Comparison of ENCODE assay signal across 4 fruit fly cellular contexts in the genomic region with DNA sequence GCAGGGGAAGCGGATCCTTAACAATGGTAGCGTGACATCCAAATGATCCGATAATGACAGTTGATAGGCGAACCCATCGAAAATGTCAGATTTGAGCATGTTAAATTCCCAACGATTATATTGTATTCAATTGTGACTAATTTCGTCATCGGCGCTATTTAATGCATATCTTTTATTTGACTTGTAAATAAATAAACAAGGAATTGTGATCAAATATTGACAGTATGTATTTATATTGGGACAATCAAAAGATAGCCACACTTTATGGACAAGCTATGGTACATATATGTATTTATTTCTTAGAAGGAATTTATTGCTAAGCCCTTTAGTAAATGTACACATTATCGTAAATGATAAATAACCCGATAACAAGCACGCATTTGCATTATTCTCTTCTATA.
TF ChIP-seq lines count a peak whose summit lies in the region.

No protein-coding gene starts in this region.

- TF ChIP-seq CTCF in whole organism, embryonic (GFP tag; optimal IDR thresholded peaks at IDR 0.05; lab: Kevin White, UChicago): no peak

TF ChIP-seq in whole organism, adult, 20 proteins besides CTCF, POLR2A, EP300 and RAD21:
- TF ChIP-seq CG1620 (GFP tag; optimal IDR thresholded peaks at IDR 0.05; lab: Kevin White, UChicago) (no peak), CG7101 (tag; optimal IDR thresholded peaks at IDR 0.05; lab: Kevin White, UChicago) (peak; percentile 30), Clk (GFP tag; optimal IDR thresholded peaks at IDR 0.05; lab: Kevin White, UChicago) (no peak), CG12768 (GFP tag; optimal IDR thresholded peaks at IDR 0.05; lab: Kevin White, UChicago) (no peak), CG14711 (tag; optimal IDR thresholded peaks at IDR 0.05; lab: Kevin White, UChicago) (no peak), CG11617 (GFP tag; optimal IDR thresholded peaks at IDR 0.05; lab: Kevin White, UChicago) (no peak), CG33017 (tag; optimal IDR thresholded peaks at IDR 0.05; lab: Kevin White, UChicago) (no peak)
TF ChIP-seq in whole organism, adult: peak in this region for 1.

TF ChIP-seq in whole organism, embryonic, 481 proteins besides CTCF, POLR2A, EP300 and RAD21 (continues in another document):
- TF ChIP-seq vvl (GFP tag; IDR thresholded peaks at IDR 0.05; lab: Robert Waterston, UW) (no peak), HHEX (GFP tag; optimal IDR thresholded peaks at IDR 0.05; lab: Kevin White, UChicago) (no peak), twi (tag; optimal IDR thresholded peaks at IDR 0.05; lab: Kevin White, UChicago) (no peak), luna (GFP tag; optimal IDR thresholded peaks at IDR 0.05; lab: Kevin White, UChicago) (no peak), Dip2 (GFP tag; IDR thresholded peaks at IDR 0.05; lab: Robert Waterston, UW) (no peak), Adf1 (GFP tag; IDR thresholded peaks at IDR 0.05; lab: Robert Waterston, UW) (no peak), Doc2 (GFP tag; IDR thresholded peaks at IDR 0.05; lab: Robert Waterston, UW) (no peak), ttk (GFP tag; IDR thresholded peaks at IDR 0.05; lab: Robert Waterston, UW) (no peak), jumu (GFP tag; optimal IDR thresholded peaks at IDR 0.05; lab: Kevin White, UChicago) (no peak), Camta (GFP tag; optimal IDR thresholded peaks at IDR 0.05; lab: Kevin White, UChicago) (no peak), Spps (tag; optimal IDR thresholded peaks at IDR 0.05; lab: Kevin White, UChicago) (peak; percentile 47), Hey (tag; optimal IDR thresholded peaks at IDR 0.05; lab: Kevin White, UChicago) (no peak), bigmax (GFP tag; optimal IDR thresholded peaks at IDR 0.05; lab: Kevin White, UChicago) (no peak), YL-1 (GFP tag; optimal IDR thresholded peaks at IDR 0.05; lab: Kevin White, UChicago) (no peak), CG7271 (tag; optimal IDR thresholded peaks at IDR 0.05; lab: Kevin White, UChicago) (peak; percentile 26), abd-A (tag; optimal IDR thresholded peaks at IDR 0.05; lab: Kevin White, UChicago) (no peak), CG11504 (tag; optimal IDR thresholded peaks at IDR 0.05; lab: Kevin White, UChicago) (peak; percentile 18), CG31388 (GFP tag; optimal IDR thresholded peaks at IDR 0.05; lab: Kevin White, UChicago) (no peak), Gug (GFP tag; IDR thresholded peaks at IDR 0.05; lab: Robert Waterston, UW) (no peak), sima (GFP tag; optimal IDR thresholded peaks at IDR 0.05; lab: Kevin White, UChicago) (no peak), CG7745 (tag; optimal IDR thresholded peaks at IDR 0.05; lab: Kevin White, UChicago) (peak; percentile 25), CG1529 (GFP tag; optimal IDR thresholded peaks at IDR 0.05; lab: Kevin White, UChicago) (no peak), phol (tag; optimal IDR thresholded peaks at IDR 0.05; lab: Kevin White, UChicago) (no peak), CG8765 (GFP tag; IDR thresholded peaks at IDR 0.05; lab: Robert Waterston, UW) (no peak), CG17829 (tag; optimal IDR thresholded peaks at IDR 0.05; lab: Kevin White, UChicago) (no peak), nau (GFP tag; optimal IDR thresholded peaks at IDR 0.05; lab: Kevin White, UChicago) (no peak), gfzf (GFP tag; optimal IDR thresholded peaks at IDR 0.05; lab: Kevin White, UChicago) (no peak), CG2199 (GFP tag; IDR thresholded peaks at IDR 0.05; lab: Robert Waterston, UW) (no peak), tgo (GFP tag; IDR thresholded peaks at IDR 0.05; lab: Robert Waterston, UW) (no peak)

TF ChIP-seq in whole organism, prepupa, 60 proteins besides CTCF, POLR2A, EP300 and RAD21:
- TF ChIP-seq fkh (GFP tag; optimal IDR thresholded peaks at IDR 0.05; lab: Kevin White, UChicago) (peak; percentile 54), Eip78C (GFP tag; lab: Kevin White, UChicago) (peak; percentile 57), spab (GFP tag; optimal IDR thresholded peaks at IDR 0.05; lab: Kevin White, UChicago) (no peak)

TF ChIP-seq in whole organism, wandering third instar larva, 38 proteins besides CTCF, POLR2A, EP300 and RAD21:
- TF ChIP-seq psq (GFP tag; optimal IDR thresholded peaks at IDR 0.05; lab: Kevin White, UChicago) (no peak), Sp1 (GFP tag; optimal IDR thresholded peaks at IDR 0.05; lab: Kevin White, UChicago) (peak; percentile 16), tai (GFP tag; optimal IDR thresholded peaks at IDR 0.05; lab: Kevin White, UChicago) (peak; percentile 3)
TF ChIP-seq in whole organism, wandering third instar larva: peak in this region for 2.
